Fruit fly (Drosophila melanogaster): Measurements from ENCODE around the gene CG31373.

CG31373 gene

dm6 chr3R:10675101-10675500, 34.1 kb downstream of the CG31373 start (continued):
- TF ChIP-seq CG4360 (GFP tag; IDR thresholded peaks at IDR 0.05) (no peak), CG7357 (GFP tag; IDR thresholded peaks at IDR 0.05) (no peak), inv (GFP tag; IDR thresholded peaks at IDR 0.05; ENCODE audit: partially characterized antibody) (peak; percentile 85), Ets65A (GFP tag) (peak; percentile 94), CG13424 (tag; optimal IDR thresholded peaks at IDR 0.05) (peak; percentile 24), CG13123 (GFP tag; optimal IDR thresholded peaks at IDR 0.05) (no peak), pb (GFP tag; optimal IDR thresholded peaks at IDR 0.05) (no peak), pfk (GFP tag; optimal IDR thresholded peaks at IDR 0.05) (no peak), CG14965 (GFP tag; optimal IDR thresholded peaks at IDR 0.05; ENCODE audit: borderline replicate concordance) (peak; percentile 24), NFAT (GFP tag; IDR thresholded peaks at IDR 0.05) (no peak), repo (GFP tag; optimal IDR thresholded peaks at IDR 0.05) (no peak), mirr (GFP tag; optimal IDR thresholded peaks at IDR 0.05) (peak; percentile 65), Asciz (GFP tag; optimal IDR thresholded peaks at IDR 0.05) (no peak), C15 (GFP tag; IDR thresholded peaks at IDR 0.05) (no peak), CG2875 (GFP tag; optimal IDR thresholded peaks at IDR 0.05) (no peak), CG3995 (GFP tag; optimal IDR thresholded peaks at IDR 0.05) (peak; percentile 36), slbo (GFP tag; IDR thresholded peaks at IDR 0.05) (no peak), stwl (tag; optimal IDR thresholded peaks at IDR 0.05) (peak; percentile 85), slou (GFP tag; optimal IDR thresholded peaks at IDR 0.05) (peak; percentile 52), run (tag; optimal IDR thresholded peaks at IDR 0.05) (no peak), CG13287 (GFP tag; IDR thresholded peaks at IDR 0.05; ENCODE audit: partially characterized antibody) (peak; percentile 92), CG8281 (tag; optimal IDR thresholded peaks at IDR 0.05) (no peak), CG7745 (tag; optimal IDR thresholded peaks at IDR 0.05) (no peak), bsh (GFP tag; optimal IDR thresholded peaks at IDR 0.05) (no peak), Aef1 (GFP tag; IDR thresholded peaks at IDR 0.05) (no peak), CG30403 (GFP tag; optimal IDR thresholded peaks at IDR 0.05) (no peak), CG13624 (GFP tag; optimal IDR thresholded peaks at IDR 0.05) (peak; percentile 64), CG1603 (tag; optimal IDR thresholded peaks at IDR 0.05) (peak; percentile 78), Dip2 (GFP tag; IDR thresholded peaks at IDR 0.05) (no peak), row (GFP tag; IDR thresholded peaks at IDR 0.05) (0 out of 3 replicates have a peak, but pooled peaks have one; percentile 18), CG12769 (tag; optimal IDR thresholded peaks at IDR 0.05) (peak; percentile 59), CG1832 (GFP tag; optimal IDR thresholded peaks at IDR 0.05) (no peak), ERR (GFP tag; optimal IDR thresholded peaks at IDR 0.05) (peak; percentile 27), Adf1 (GFP tag; IDR thresholded peaks at IDR 0.05) (no peak), CG15073 (GFP tag; optimal IDR thresholded peaks at IDR 0.05) (no peak), zen2 (GFP tag; IDR thresholded peaks at IDR 0.05; ENCODE audit: partially characterized antibody) (no peak; the same call in 2 of the 3 replicates), CG10274 (GFP tag; optimal IDR thresholded peaks at IDR 0.05) (no peak), ind (GFP tag; optimal IDR thresholded peaks at IDR 0.05) (no peak), gcm (GFP tag; optimal IDR thresholded peaks at IDR 0.05) (no peak), CG11504 (tag; optimal IDR thresholded peaks at IDR 0.05) (peak; percentile 69), CG5245 (GFP tag; optimal IDR thresholded peaks at IDR 0.05) (no peak), CG14441 (GFP tag; IDR thresholded peaks at IDR 0.05) (no peak), CG7271 (tag; optimal IDR thresholded peaks at IDR 0.05) (no peak), CG18476 (GFP tag; optimal IDR thresholded peaks at IDR 0.05) (no peak), Neu2 (GFP tag; optimal IDR thresholded peaks at IDR 0.05; ENCODE audit: borderline replicate concordance) (no peak), Fer1 (GFP tag; optimal IDR thresholded peaks at IDR 0.05) (peak; percentile 84), CG9609 (GFP tag; optimal IDR thresholded peaks at IDR 0.05) (peak; percentile 30), ase (GFP tag; IDR thresholded peaks at IDR 0.05) (no peak), Vsx1 (GFP tag; optimal IDR thresholded peaks at IDR 0.05) (no peak), CG13775 (GFP tag; optimal IDR thresholded peaks at IDR 0.05) (no peak), CTCF (GFP tag; optimal IDR thresholded peaks at IDR 0.05) (peak; percentile 88), rib (GFP tag; IDR thresholded peaks at IDR 0.05) (no peak)

Data from whole organism, embryonic.